Fruit fly (Drosophila melanogaster): ENCODE results near the gene Taf12.
A peak's percentile ranks its signal among the peaks of the same experiment; 100 is the strongest.

Taf12 gene

DNA sequence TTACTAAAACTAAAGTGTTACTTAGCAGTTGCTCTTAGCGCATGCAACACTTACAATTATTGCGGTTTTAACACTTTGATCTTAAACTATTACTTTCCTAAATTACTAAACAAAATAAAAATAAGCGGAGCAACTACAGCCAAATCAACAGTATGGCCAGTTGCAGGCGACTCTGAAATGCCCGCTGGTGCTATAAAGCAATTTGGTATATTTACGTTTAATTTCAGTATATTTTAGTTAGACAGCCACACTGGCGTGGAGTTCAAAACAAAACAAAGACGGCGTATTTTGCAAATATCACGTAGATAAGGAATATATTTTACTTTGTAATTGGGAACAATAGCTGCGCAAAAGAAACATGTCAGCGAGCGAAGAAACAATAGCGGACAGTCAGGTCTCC, at the start of gene Taf12, which contains the start of gene Ho (continued):
- TF ChIP-seq Atf6 (GFP tag; IDR thresholded peaks at IDR 0.05), result no peak
- no peak for TF ChIP-seq Abd-B (GFP tag; optimal IDR thresholded peaks at IDR 0.05)

DNA sequence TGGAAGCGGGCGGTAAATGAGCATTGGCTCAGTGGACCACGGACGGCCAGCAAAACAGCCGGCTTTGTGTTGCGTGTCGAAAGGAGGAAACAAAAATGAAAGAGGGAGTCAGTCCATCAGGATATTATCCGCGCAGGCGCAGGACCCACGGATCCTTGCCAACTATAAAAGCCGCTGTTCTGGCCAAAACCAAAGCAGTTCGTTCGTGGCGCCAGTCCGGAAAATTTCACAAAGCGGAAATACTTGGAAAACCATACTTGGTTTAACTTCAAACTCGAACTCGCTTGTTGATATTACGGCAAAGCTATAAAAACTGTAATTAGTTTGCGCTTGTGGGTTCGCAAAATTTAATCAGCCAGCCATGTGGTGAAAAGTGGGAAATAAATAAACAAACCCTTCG, 42.1 kb upstream of the Taf12 start, which contains the start of gene CG12594:
TSS of gene CG12594 (plus strand) at position 142 of the 400 bp plus-strand sequence.
- TF ChIP-seq CG16863 (GFP tag; optimal IDR thresholded peaks at IDR 0.05) (no peak), CG5180 (GFP tag; optimal IDR thresholded peaks at IDR 0.05) (peak; percentile 67), CG32532 (GFP tag; IDR thresholded peaks at IDR 0.05) (no peak), zfh1 (GFP tag; IDR thresholded peaks at IDR 0.05) (no peak), CG12071 (GFP tag; optimal IDR thresholded peaks at IDR 0.05) (no peak), ERR (GFP tag; optimal IDR thresholded peaks at IDR 0.05) (no peak), CG10267 (tag; optimal IDR thresholded peaks at IDR 0.05) (no peak), scrt (GFP tag; optimal IDR thresholded peaks at IDR 0.05) (peak; percentile 57), ewg (GFP tag; optimal IDR thresholded peaks at IDR 0.05) (peak; percentile 74), her (GFP tag; optimal IDR thresholded peaks at IDR 0.05) (no peak), chinmo (GFP tag; IDR thresholded peaks at IDR 0.05; ENCODE audit: partially characterized antibody) (0 out of 4 replicates have a peak, but pooled peaks have one; percentile 22), Jarid2 (GFP tag; optimal IDR thresholded peaks at IDR 0.05) (peak; percentile 4), Stat92E (GFP tag; optimal IDR thresholded peaks at IDR 0.05) (no peak), abd-A (tag; optimal IDR thresholded peaks at IDR 0.05) (peak; percentile 32), Deaf1 (tag; optimal IDR thresholded peaks at IDR 0.05) (peak; percentile 7), sug (tag; optimal IDR thresholded peaks at IDR 0.05) (no peak), CG16815 (GFP tag; optimal IDR thresholded peaks at IDR 0.05) (no peak), CG17829 (tag; optimal IDR thresholded peaks at IDR 0.05) (no peak), CG5953 (GFP tag; IDR thresholded peaks at IDR 0.05) (no peak), CG2712 (tag; optimal IDR thresholded peaks at IDR 0.05) (no peak), CG11504 (tag; optimal IDR thresholded peaks at IDR 0.05) (no peak)

DNA sequence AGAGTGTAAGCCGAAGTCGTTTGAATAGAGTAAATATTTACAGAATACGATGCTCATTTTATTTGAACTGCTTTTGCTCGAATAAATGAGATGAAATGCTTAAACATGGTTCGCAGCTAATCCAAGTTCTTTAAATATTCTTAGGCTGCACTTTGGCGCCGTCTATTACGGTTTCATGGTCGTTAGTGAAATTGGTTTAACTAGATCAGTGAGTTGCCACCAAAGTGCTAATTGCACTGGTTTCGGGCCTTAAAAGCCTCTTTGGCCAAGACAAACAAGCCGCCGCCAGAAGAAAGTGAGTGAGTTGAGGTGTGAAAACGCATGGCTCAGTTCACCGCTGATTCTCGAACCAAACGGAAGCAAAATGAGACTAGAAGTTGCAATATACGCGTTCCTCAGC, 31.9 kb upstream of the Taf12 start, which contains the start of gene CG14720:
TSS of gene CG14720 (plus strand) at position 301 of the 400 bp plus-strand sequence.
- TF ChIP-seq tap (tag; optimal IDR thresholded peaks at IDR 0.05) (no peak), CG8478 (optimal IDR thresholded peaks at IDR 0.05) (no peak), MBD-R2 (GFP tag; IDR thresholded peaks at IDR 0.05) (no peak), Gug (GFP tag; IDR thresholded peaks at IDR 0.05) (no peak), CG9437 (GFP tag; optimal IDR thresholded peaks at IDR 0.05) (no peak), ci (GFP tag; IDR thresholded peaks at IDR 0.05) (no peak), abd-A (tag; optimal IDR thresholded peaks at IDR 0.05) (no peak), CG33213 (GFP tag; optimal IDR thresholded peaks at IDR 0.05) (no peak), H2.0 (GFP tag; IDR thresholded peaks at IDR 0.05) (no peak)

DNA sequence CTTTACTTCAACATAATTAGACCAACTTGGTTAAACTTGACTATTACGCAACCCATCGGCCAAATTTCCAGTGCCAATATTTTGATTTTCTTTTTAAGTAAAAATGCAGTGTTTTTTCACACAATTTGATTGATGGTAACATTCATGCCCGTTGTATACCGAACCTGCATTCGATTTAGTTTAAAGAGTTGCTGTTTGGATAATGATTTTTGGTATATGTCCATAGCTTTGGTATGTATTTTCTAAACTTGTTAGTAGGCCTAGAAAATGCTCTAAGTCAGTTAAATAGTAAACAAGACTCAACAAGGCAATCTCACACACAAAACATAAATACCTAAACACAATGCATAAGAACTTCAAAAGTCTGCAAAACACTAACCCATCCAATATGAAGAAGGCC, 24.2 kb upstream of the Taf12 start, which contains the start of gene I-t:
TSS of gene I-t (plus strand) at position 301 of the 400 bp plus-strand sequence.
- TF ChIP-seq ERR (GFP tag; optimal IDR thresholded peaks at IDR 0.05) (no peak), tio (GFP tag; optimal IDR thresholded peaks at IDR 0.05) (no peak), CG17829 (tag; optimal IDR thresholded peaks at IDR 0.05) (no peak), Sry-β (GFP tag; optimal IDR thresholded peaks at IDR 0.05) (no peak)

DNA sequence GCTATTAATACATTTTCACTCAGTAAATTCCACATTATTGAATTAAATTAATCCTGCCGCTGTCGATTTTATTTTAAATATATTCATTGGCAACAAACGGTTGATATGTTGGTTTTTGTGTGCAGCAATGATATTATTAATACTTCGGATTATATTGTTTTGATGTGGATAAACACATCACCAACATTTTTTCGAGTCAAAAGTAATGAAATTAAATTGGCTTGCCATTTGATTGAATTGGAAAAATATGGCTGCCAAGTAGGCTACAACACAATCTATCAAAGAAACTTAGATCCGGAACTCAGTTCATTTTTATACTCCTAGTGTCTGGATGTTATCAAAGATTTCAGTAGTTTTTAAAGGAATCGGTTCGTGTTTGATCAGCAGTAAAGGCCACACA, 20.8 kb upstream of the Taf12 start, which contains the start of gene CG14718:
TSS of gene CG14718 (plus strand) at position 301 of the 400 bp plus-strand sequence.
- TF ChIP-seq CG18476 (GFP tag; optimal IDR thresholded peaks at IDR 0.05) (no peak), nmo (GFP tag; optimal IDR thresholded peaks at IDR 0.05) (no peak), CG30403 (GFP tag; optimal IDR thresholded peaks at IDR 0.05) (no peak), phol (tag; optimal IDR thresholded peaks at IDR 0.05) (no peak), trem (tag; optimal IDR thresholded peaks at IDR 0.05) (no peak), Ravus (GFP tag; IDR thresholded peaks at IDR 0.05) (no peak), lov (optimal IDR thresholded peaks at IDR 0.05) (no peak), lov (GFP tag; IDR thresholded peaks at IDR 0.05) (no peak), CG5180 (GFP tag; optimal IDR thresholded peaks at IDR 0.05) (no peak), br (optimal IDR thresholded peaks at IDR 0.05) (no peak), MESR4 (GFP tag; optimal IDR thresholded peaks at IDR 0.05) (no peak), Doc3 (GFP tag; IDR thresholded peaks at IDR 0.05; ENCODE audit: partially characterized antibody) (no peak), HLH3B (GFP tag; IDR thresholded peaks at IDR 0.05) (no peak), CG12071 (GFP tag; optimal IDR thresholded peaks at IDR 0.05) (no peak), dpn (GFP tag; optimal IDR thresholded peaks at IDR 0.05) (no peak)

Measured in whole organism, embryonic.